Worm (Caenorhabditis elegans): Measurements from ENCODE around the gene srd-45.
"Not testable (repeated sequence)": the region's sequence is repeated elsewhere in the genome, so short reads cannot be mapped to it uniquely, and the experiment has no call there.

DNA sequence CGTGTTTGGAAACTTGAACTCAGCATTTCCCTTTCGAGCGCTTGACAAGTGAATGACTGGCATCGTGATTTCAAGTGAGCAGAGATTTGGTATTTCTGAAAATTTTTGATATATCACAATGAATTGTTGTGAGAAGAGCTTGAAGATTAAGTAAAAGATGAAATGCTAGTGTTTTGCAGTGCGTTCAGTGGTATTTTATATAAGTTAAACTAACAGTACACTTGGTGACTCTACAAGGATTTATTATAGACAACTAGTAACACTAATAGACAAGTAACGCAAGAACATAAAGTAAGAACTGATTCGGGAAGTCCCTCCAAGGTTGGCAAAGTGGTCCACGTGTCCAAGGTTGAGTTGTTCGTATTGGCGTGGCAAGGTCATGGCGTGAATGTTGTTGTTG is 26.0 kb upstream of the srd-45 start, which contains the start of gene dot-1.3:
- not testable (repeated sequence) for TF ChIP-seq jun-1 (tag; optimal IDR thresholded peaks at IDR 0.05); unc-62 (GFP tag; optimal IDR thresholded peaks at IDR 0.05 in 1 of 2); unc-62 (tag; optimal IDR thresholded peaks at IDR 0.05); egl-43 (GFP tag; IDR thresholded peaks at IDR 0.05); nhr-11 (tag; optimal IDR thresholded peaks at IDR 0.05); ama-1 (optimal IDR thresholded peaks at IDR 0.05); mdl-1 (tag; optimal IDR thresholded peaks at IDR 0.05); egl-27 (tag; optimal IDR thresholded peaks at IDR 0.05); ZK546.5 (tag; optimal IDR thresholded peaks at IDR 0.05)

All from whole organism, L4 larva.